Worm (Caenorhabditis elegans) whole organism, L3 larva: ENCODE data around the gene clec-187.

Experiments used
- R02D3.7 ChIP-seq: fragments of 150-350 bp; optimal IDR thresholded peaks from 2 replicates; lab custom pipeline; 2014; ENCODE audit warnings: missing biosample characterization, missing genetic modification characterization
- aly-2 ChIP-seq: fragments of 150-350 bp; optimal IDR thresholded peaks from 2 replicates; lab custom pipeline; 2014; ENCODE audit warnings: missing biosample characterization, missing genetic modification characterization
- ama-1 ChIP-seq: fragments of 150-350 bp; optimal IDR thresholded peaks from 2 replicates; lab custom pipeline; 2018
- ceh-16 ChIP-seq: sonication (generic microtip); optimal IDR thresholded peaks from 2 replicates; lab custom pipeline; 2017; ENCODE audit warnings: missing biosample characterization, missing genetic modification characterization
- ceh-82 ChIP-seq: fragments of 150-350 bp; optimal IDR thresholded peaks from 2 replicates; lab custom pipeline; 2014; ENCODE audit warnings: missing biosample characterization, missing genetic modification characterization
- ceh-9 ChIP-seq: sonication (generic microtip); optimal IDR thresholded peaks from 2 replicates; lab custom pipeline; 2018; ENCODE audit warnings: missing biosample characterization, missing genetic modification characterization
- daf-12 ChIP-seq: fragments of 150-350 bp; optimal IDR thresholded peaks from 2 replicates; lab custom pipeline; 2014; ENCODE audit warnings: missing biosample characterization, missing genetic modification reagents, missing genetic modification characterization
- egl-27 ChIP-seq: sonication (generic microtip); optimal IDR thresholded peaks from 4 replicates; lab custom pipeline; 2017; ENCODE audit warnings: missing biosample characterization, missing genetic modification reagents, missing genetic modification characterization
- elt-2 ChIP-seq: sonication (generic microtip); optimal IDR thresholded peaks from 2 replicates; lab custom pipeline; 2016; ENCODE audit warnings: missing genetic modification reagents, mild to moderate bottlenecking, missing genetic modification characterization, missing compliant biosample characterization
- elt-3 ChIP-seq, 3 experiments: fragments of 150-350 bp in 1 of 3; sonication (generic microtip) in 2 of 3; optimal IDR thresholded peaks; 2 replicates in 2 of 3; 4 replicates in 1 of 3; lab custom pipeline; 2014 to 2017; ENCODE audit warnings: missing biosample characterization in 3 of 3, missing genetic modification characterization in 3 of 3
- eor-1 ChIP-seq, 2 experiments: fragments of 150-350 bp; optimal IDR thresholded peaks; 2 replicates each; lab custom pipeline; 2014 to 2018; ENCODE audit warnings: missing biosample characterization in 2 of 2, missing genetic modification characterization in 2 of 2
- fkh-2 ChIP-seq: fragments of 150-350 bp; optimal IDR thresholded peaks from 2 replicates; lab custom pipeline; 2014; ENCODE audit warnings: missing biosample characterization, missing genetic modification reagents, missing genetic modification characterization
- fos-1 ChIP-seq: fragments of 150-350 bp; optimal IDR thresholded peaks from 2 replicates; lab custom pipeline; 2014; ENCODE audit warnings: missing biosample characterization, missing genetic modification characterization
- hmg-11 ChIP-seq: sonication (generic microtip); optimal IDR thresholded peaks from 2 replicates; lab custom pipeline; 2016; ENCODE audit warnings: missing genetic modification characterization, missing compliant biosample characterization
- jun-1 ChIP-seq: fragments of 150-350 bp; optimal IDR thresholded peaks from 2 replicates; lab custom pipeline; 2014; ENCODE audit warnings: missing biosample characterization, missing genetic modification reagents, missing genetic modification characterization
- lin-15B ChIP-seq: fragments of 150-350 bp; optimal IDR thresholded peaks from 2 replicates; lab custom pipeline; 2014; ENCODE audit warnings: missing biosample characterization, missing genetic modification characterization
- lin-39 ChIP-seq: fragments of 150-350 bp; optimal IDR thresholded peaks from 2 replicates; lab custom pipeline; 2018; ENCODE audit warnings: missing biosample characterization, missing genetic modification reagents, missing genetic modification characterization
- lsy-12 ChIP-seq: sonication (generic microtip); optimal IDR thresholded peaks from 2 replicates; lab custom pipeline; 2016; ENCODE audit warnings: mild to moderate bottlenecking, missing genetic modification characterization, missing compliant biosample characterization
- mml-1 ChIP-seq: fragments of 150-350 bp; sonication (generic microtip); optimal IDR thresholded peaks from 3 replicates; lab custom pipeline; 2014; ENCODE audit warnings: missing biosample characterization, missing genetic modification characterization
- nfya-1 ChIP-seq: sonication (generic microtip); optimal IDR thresholded peaks from 2 replicates; lab custom pipeline; 2017; ENCODE audit warnings: missing genetic modification characterization, mild to moderate bottlenecking, missing compliant biosample characterization, antibody characterized with exemption, moderate library complexity; ENCODE audit not compliant: insufficient read depth
- nhr-11 ChIP-seq: fragments of 150-350 bp; optimal IDR thresholded peaks from 2 replicates; lab custom pipeline; 2014; ENCODE audit warnings: missing biosample characterization, missing genetic modification characterization
- nhr-23 ChIP-seq: fragments of 150-350 bp; optimal IDR thresholded peaks from 2 replicates; lab custom pipeline; 2014; ENCODE audit warnings: missing biosample characterization, missing genetic modification reagents, missing genetic modification characterization
- nhr-237 ChIP-seq: fragments of 150-350 bp; optimal IDR thresholded peaks from 2 replicates; lab custom pipeline; 2014; ENCODE audit warnings: missing biosample characterization, missing genetic modification characterization
- nhr-25 ChIP-seq: sonication (generic microtip); optimal IDR thresholded peaks from 2 replicates; lab custom pipeline; 2017; ENCODE audit warnings: missing biosample characterization, missing genetic modification characterization
- nhr-28 ChIP-seq: fragments of 150-350 bp; optimal IDR thresholded peaks from 2 replicates; lab custom pipeline; 2014; ENCODE audit warnings: missing biosample characterization, missing genetic modification characterization
- nhr-43 ChIP-seq: sonication (generic microtip); optimal IDR thresholded peaks from 2 replicates; lab custom pipeline; 2016; ENCODE audit warnings: mild to moderate bottlenecking, missing genetic modification characterization, missing compliant biosample characterization; ENCODE audit not compliant: poor library complexity, severe bottlenecking
- nhr-76 ChIP-seq: fragments of 150-350 bp; sonication (generic microtip); optimal IDR thresholded peaks from 5 replicates; lab custom pipeline; 2014; ENCODE audit warnings: missing biosample characterization, missing genetic modification characterization
- pha-4 ChIP-seq: fragments of 150-350 bp; optimal IDR thresholded peaks from 2 replicates; lab custom pipeline; 2014; ENCODE audit warnings: missing biosample characterization, missing genetic modification reagents, missing genetic modification characterization
- pqm-1 ChIP-seq: fragments of 150-350 bp; optimal IDR thresholded peaks from 2 replicates; lab custom pipeline; 2017; ENCODE audit warnings: missing biosample characterization, missing genetic modification characterization, inconsistent platforms
- sea-2 ChIP-seq: fragments of 150-350 bp; sonication (generic microtip); optimal IDR thresholded peaks from 4 replicates; lab custom pipeline; 2014; ENCODE audit warnings: missing biosample characterization, missing genetic modification reagents, missing genetic modification characterization
- skn-1 ChIP-seq: fragments of 150-350 bp; optimal IDR thresholded peaks from 2 replicates; lab custom pipeline; 2014; ENCODE audit warnings: missing biosample characterization, missing genetic modification characterization
- snpc-4 ChIP-seq: fragments of 150-350 bp; optimal IDR thresholded peaks from 2 replicates; lab custom pipeline; 2014; ENCODE audit warnings: missing biosample characterization, missing genetic modification characterization
- tbx-2 ChIP-seq: sonication (generic microtip); optimal IDR thresholded peaks from 2 replicates; lab custom pipeline; 2016; ENCODE audit warnings: mild to moderate bottlenecking, missing genetic modification characterization, missing compliant biosample characterization
- unc-39 ChIP-seq: sonication (generic microtip); optimal IDR thresholded peaks from 4 replicates; lab custom pipeline; 2017; ENCODE audit warnings: missing biosample characterization, missing genetic modification characterization
- unc-62 ChIP-seq: fragments of 150-350 bp; sonication (generic microtip); optimal IDR thresholded peaks from 4 replicates; lab custom pipeline; 2014; ENCODE audit warnings: missing biosample characterization, missing genetic modification reagents, missing genetic modification characterization
- zag-1 ChIP-seq: fragments of 150-350 bp; optimal IDR thresholded peaks from 2 replicates; lab custom pipeline; 2014; ENCODE audit warnings: missing biosample characterization, missing genetic modification characterization
- ztf-11 ChIP-seq: fragments of 150-350 bp; optimal IDR thresholded peaks from 2 replicates; lab custom pipeline; 2014; ENCODE audit warnings: missing biosample characterization, missing genetic modification characterization
- ztf-4 ChIP-seq: fragments of 150-350 bp; optimal IDR thresholded peaks from 2 replicates; lab custom pipeline; 2014; ENCODE audit warnings: missing biosample characterization, missing genetic modification characterization

clec-187 gene

ce11 chrIV:12854372-12855114 lies 16.8 kb downstream of the clec-187 start:
- no peak for TF ChIP-seq ceh-9 (tag; lab: Kevin White, UChicago)
- peak; percentile 7 for TF ChIP-seq elt-2
- TF ChIP-seq, all 47 proteins: peak for 1

DNA sequence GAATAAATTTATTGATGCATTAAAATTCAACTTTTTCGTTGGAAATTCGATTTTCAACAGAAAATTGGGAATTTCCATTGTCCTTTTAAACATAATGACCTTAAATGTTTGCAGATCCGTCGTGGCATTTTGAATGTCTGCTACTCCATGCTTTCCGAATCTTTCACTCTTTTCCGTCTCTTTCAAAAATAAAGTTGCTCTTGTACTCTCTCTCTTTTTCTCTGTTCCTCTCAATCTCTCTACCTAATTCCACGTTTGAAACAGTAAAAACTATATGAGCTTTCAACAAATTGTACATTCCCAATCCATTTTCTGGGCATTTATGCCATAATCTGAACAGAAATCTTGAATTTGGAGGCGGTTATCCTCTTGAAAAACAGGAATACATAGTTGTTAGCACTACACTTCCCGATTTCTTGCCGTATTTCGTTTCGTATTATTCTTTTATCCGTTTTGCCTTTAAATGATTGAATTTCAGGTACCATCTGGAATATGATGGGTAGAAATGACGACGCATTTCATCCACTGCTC lies 22.2 kb downstream of the clec-187 start, which contains the start of gene srf-3:
srf-3 (plus strand) TSS at position 481 of the 531 bp plus-strand sequence.
- no peak for TF ChIP-seq eor-1 (tag; optimal IDR thresholded peaks at IDR 0.05; lab: Kevin White, UChicago)
- TF ChIP-seq fos-1 (tag; lab: Kevin White, UChicago): no peak
- peak; percentile 26 for TF ChIP-seq nfya-1 (tag; lab: Kevin White, UChicago)
- TF ChIP-seq sea-2 (GFP tag; lab: Kevin White, UChicago): no peak
- no peak for TF ChIP-seq ztf-11 (tag; lab: Kevin White, UChicago)
- TF ChIP-seq hmg-11 (tag; lab: Kevin White, UChicago): peak; percentile 11
- no peak for TF ChIP-seq elt-3 (tag; optimal IDR thresholded peaks at IDR 0.05; lab: Kevin White, UChicago)
- TF ChIP-seq tbx-2 (tag; lab: Kevin White, UChicago): no peak
- TF ChIP-seq jun-1 (tag; lab: Kevin White, UChicago): no peak
- TF ChIP-seq pha-4 (tag; lab: Kevin White, UChicago): peak; percentile 39
- TF ChIP-seq ama-1: no peak
- no peak for TF ChIP-seq lin-39
- no peak for TF ChIP-seq nhr-11 (tag; lab: Kevin White, UChicago)
- TF ChIP-seq ceh-9 (tag; lab: Kevin White, UChicago): no peak
- no peak for TF ChIP-seq nhr-28 (tag; lab: Kevin White, UChicago)
- no peak for TF ChIP-seq egl-27 (tag; lab: Kevin White, UChicago)
- TF ChIP-seq R02D3.7: no peak
- no peak for TF ChIP-seq nhr-23 (tag; lab: Kevin White, UChicago)
- no peak for TF ChIP-seq snpc-4
- TF ChIP-seq unc-39 (tag; lab: Kevin White, UChicago): no peak
- TF ChIP-seq aly-2 (tag; lab: Kevin White, UChicago): no peak
- TF ChIP-seq nhr-25 (tag; lab: Kevin White, UChicago): no peak

DNA sequence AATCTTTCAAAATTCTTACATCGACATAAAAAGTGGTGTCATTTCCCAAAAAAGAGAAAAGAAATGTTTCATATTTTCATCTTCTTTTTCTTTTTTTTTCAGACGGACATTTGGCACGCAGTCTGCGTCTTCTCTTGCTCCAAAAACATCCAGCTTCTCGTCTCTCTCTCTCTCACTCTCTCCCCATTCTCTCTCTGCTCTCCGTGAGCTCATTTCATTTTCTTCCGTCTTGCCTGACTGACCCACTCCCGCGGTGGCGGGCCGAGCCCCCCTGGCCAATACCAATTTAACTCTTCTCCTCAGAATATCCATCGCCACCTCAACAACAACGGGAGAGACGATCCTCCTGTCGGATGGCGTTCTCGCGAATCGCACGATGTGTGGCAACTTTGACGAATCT lies 25.7 kb downstream of the clec-187 start, which contains the start of gene txt-19:
txt-19 (plus strand) TSS at position 304 of the 400 bp plus-strand sequence.
- TF ChIP-seq R02D3.7 (no peak), sea-2 (GFP tag; lab: Kevin White, UChicago) (no peak), hmg-11 (tag; lab: Kevin White, UChicago) (peak; percentile 8), lsy-12 (tag; lab: Kevin White, UChicago) (no peak), ceh-82 (tag; lab: Kevin White, UChicago) (no peak), pqm-1 (tag; lab: Kevin White, UChicago) (no peak), mml-1 (tag; lab: Kevin White, UChicago) (no peak), fkh-2 (tag; lab: Kevin White, UChicago) (no peak), ceh-9 (tag; lab: Kevin White, UChicago) (no peak), nhr-76 (tag; lab: Kevin White, UChicago) (no peak), aly-2 (tag; lab: Kevin White, UChicago) (no peak), snpc-4 (no peak), nhr-25 (tag; lab: Kevin White, UChicago) (no peak), nfya-1 (tag; lab: Kevin White, UChicago) (peak; percentile 50), lin-39 (peak; percentile 63), elt-2 (no peak), ceh-16 (no peak), elt-3 (tag; optimal IDR thresholded peaks at IDR 0.05; lab: Kevin White, UChicago) (no peak)

DNA sequence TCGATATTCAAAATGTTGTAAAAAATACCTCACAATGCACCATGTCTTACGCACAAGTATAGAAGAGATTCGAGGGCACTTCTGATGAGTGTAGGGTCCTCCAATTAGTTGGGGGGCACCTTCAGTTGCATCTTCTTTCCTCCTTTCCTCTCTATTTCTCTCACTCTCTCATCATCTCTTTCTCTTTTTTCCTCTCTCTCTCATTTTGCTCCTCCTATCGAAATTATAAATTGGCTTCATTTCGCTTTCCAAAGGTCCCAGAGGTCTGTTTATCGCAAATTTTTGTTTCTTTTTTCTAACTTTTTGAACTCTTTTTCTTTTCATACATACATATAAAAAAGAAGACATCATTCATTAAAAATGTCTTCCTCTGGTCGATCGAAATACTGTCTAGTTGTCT lies 28.4 kb downstream of the clec-187 start:
- TF ChIP-seq ztf-4 (tag; lab: Kevin White, UChicago) (no peak), ceh-16 (no peak), nfya-1 (tag; lab: Kevin White, UChicago) (peak; percentile 14), unc-62 (GFP tag; lab: Kevin White, UChicago) (no peak)

ce11 chrIV:12842121-12842520 lies 29.2 kb downstream of the clec-187 start:
- TF ChIP-seq pqm-1 (tag; lab: Kevin White, UChicago): peak; percentile 95
- no peak for TF ChIP-seq fkh-2 (tag; lab: Kevin White, UChicago)
- peak; percentile 80 for TF ChIP-seq jun-1 (tag; lab: Kevin White, UChicago)
- TF ChIP-seq nhr-237 (tag; lab: Kevin White, UChicago): no peak
- TF ChIP-seq daf-12 (tag; lab: Kevin White, UChicago): no peak
- no peak for TF ChIP-seq lin-15B (tag; lab: Kevin White, UChicago)
- TF ChIP-seq pha-4 (tag; lab: Kevin White, UChicago): peak; percentile 86
- no peak for TF ChIP-seq ceh-9 (tag; lab: Kevin White, UChicago)
- TF ChIP-seq skn-1: peak; percentile 22
- TF ChIP-seq fos-1 (tag; lab: Kevin White, UChicago): peak; percentile 53
- TF ChIP-seq elt-2: peak; percentile 98
- TF ChIP-seq zag-1 (tag; lab: Kevin White, UChicago): no peak
- no peak for TF ChIP-seq nhr-43
